Fruit fly (Drosophila melanogaster) whole organism, adult: Measurements from ENCODE around the gene Octbeta2R.

ENCODE experiments used
- CG11617 ChIP-seq: fragments of 200-800 bp; sonication (Bioruptor generic); optimal IDR thresholded peaks from 2 replicates; lab custom pipeline; 2017; ENCODE audit warnings: mild to moderate bottlenecking, missing biosample characterization, missing genetic modification reagents, missing genetic modification characterization
- CG12768 ChIP-seq: fragments of 200-800 bp; sonication (Bioruptor generic); optimal IDR thresholded peaks from 2 replicates; lab custom pipeline; 2017; ENCODE audit warnings: missing biosample characterization, missing genetic modification characterization, mild to moderate bottlenecking, moderate library complexity, missing genetic modification reagents
- CG1620 ChIP-seq: fragments of 200-800 bp; sonication (Bioruptor generic); optimal IDR thresholded peaks from 2 replicates; lab custom pipeline; 2016; ENCODE audit warnings: missing biosample characterization, missing genetic modification characterization
- CG5204 ChIP-seq: fragments of 200-800 bp; sonication (Bioruptor generic); optimal IDR thresholded peaks from 2 replicates; lab custom pipeline; 2016; ENCODE audit warnings: missing biosample characterization, missing genetic modification characterization
- CG7045 ChIP-seq: fragments of 200-800 bp; sonication (Bioruptor generic); optimal IDR thresholded peaks from 2 replicates; lab custom pipeline; 2017; ENCODE audit warnings: missing biosample characterization, mild to moderate bottlenecking, missing genetic modification characterization
- Crg-1 ChIP-seq: fragments of 200-800 bp; sonication (Bioruptor generic); optimal IDR thresholded peaks from 2 replicates; lab custom pipeline; 2016; ENCODE audit warnings: missing biosample characterization, missing genetic modification characterization
- Hr96 ChIP-seq: fragments of 200-800 bp; sonication (Bioruptor generic); optimal IDR thresholded peaks from 2 replicates; lab custom pipeline; 2016; ENCODE audit warnings: missing biosample characterization, missing genetic modification characterization
- bab1 ChIP-seq: fragments of 200-800 bp; sonication (Bioruptor generic); optimal IDR thresholded peaks from 3 replicates; lab custom pipeline; 2019; ENCODE audit warnings: missing biosample characterization, mild to moderate bottlenecking, missing genetic modification characterization, moderate library complexity
- cic ChIP-seq: fragments of 200-800 bp; sonication (Bioruptor generic); optimal IDR thresholded peaks from 2 replicates; lab custom pipeline; 2017; ENCODE audit warnings: missing biosample characterization, mild to moderate bottlenecking, missing genetic modification characterization, moderate library complexity
- cnc ChIP-seq, 2 experiments: fragments of >200 bp; optimal IDR thresholded peaks; 2 replicates each; lab custom pipeline; 2017
- kay ChIP-seq: fragments of 200-800 bp; sonication (Bioruptor generic); peaks from one replicate; lab custom pipeline; 2016; ENCODE audit warnings: missing biosample characterization, missing genetic modification characterization, borderline replicate concordance
- ovo ChIP-seq: fragments of 200-800 bp; sonication (Bioruptor generic); optimal IDR thresholded peaks from 2 replicates; lab custom pipeline; 2016; ENCODE audit warnings: missing biosample characterization, missing genetic modification characterization
- tj ChIP-seq: fragments of 200-800 bp; sonication (Bioruptor generic); optimal IDR thresholded peaks from 3 replicates; lab custom pipeline; 2017; ENCODE audit warnings: missing biosample characterization, mild to moderate bottlenecking, missing genetic modification characterization, moderate library complexity
- toe ChIP-seq: fragments of 200-800 bp; sonication (Bioruptor generic); optimal IDR thresholded peaks from 2 replicates; lab custom pipeline; 2016; ENCODE audit warnings: missing biosample characterization, missing genetic modification characterization

- no peak for TF ChIP-seq Crg-1 (GFP tag; lab: Kevin White, UChicago)
- no peak for TF ChIP-seq toe (GFP tag; lab: Kevin White, UChicago)
- TF ChIP-seq CG11617 (GFP tag; lab: Kevin White, UChicago), result no peak
- no peak for TF ChIP-seq Hr96 (GFP tag; lab: Kevin White, UChicago)
- TF ChIP-seq CG5204 (GFP tag; lab: Kevin White, UChicago), result no peak
- no peak for TF ChIP-seq tj (GFP tag; lab: Kevin White, UChicago)
- no peak for TF ChIP-seq bab1 (GFP tag; lab: Kevin White, UChicago)
- no peak for TF ChIP-seq cic
- no peak for TF ChIP-seq kay (GFP tag; lab: Kevin White, UChicago)
- TF ChIP-seq CG1620 (GFP tag; lab: Kevin White, UChicago), result no peak
- no peak for TF ChIP-seq cnc (optimal IDR thresholded peaks at IDR 0.05; lab: Kevin White, UChicago)
- no peak for TF ChIP-seq CG12768
- no peak for TF ChIP-seq CG7045 (GFP tag; lab: Kevin White, UChicago)
- no peak for TF ChIP-seq ovo
These were observed 27.3 kb upstream of the Octbeta2R start for dm6 chr3R:12622778-12623177.
